Fruit fly (Drosophila melanogaster): ENCODE results near the gene senju.
A peak's percentile ranks its signal among the peaks of the same experiment; 100 is the strongest.

- TF ChIP-seq CG32121 (GFP tag; IDR thresholded peaks at IDR 0.05): no peak
- 0 out of 2 replicates have a peak, but pooled peaks have one; percentile 15 for TF ChIP-seq Ets98B (GFP tag; IDR thresholded peaks at IDR 0.05)
- TF ChIP-seq EcR (GFP tag; optimal IDR thresholded peaks at IDR 0.05): no peak
- TF ChIP-seq CG8159 (tag; optimal IDR thresholded peaks at IDR 0.05): no peak
- TF ChIP-seq D1 (tag; optimal IDR thresholded peaks at IDR 0.05): no peak
Measured at dm6 chr2L:5060952-5061478, 8.4 kb downstream of the senju start.
